Worm (Caenorhabditis elegans) whole organism, early embryonic: ENCODE results near the gene ssr-2.

Experiments
- B0310.2 ChIP-seq: sonication (generic microtip); optimal IDR thresholded peaks from 2 replicates; lab custom pipeline; 2016; ENCODE audit warnings: mild to moderate bottlenecking, missing genetic modification characterization, missing compliant biosample characterization
- F13C5.2 ChIP-seq: sonication (generic microtip); optimal IDR thresholded peaks from 2 replicates; lab custom pipeline; 2017; ENCODE audit warnings: mild to moderate bottlenecking, missing genetic modification characterization, inconsistent platforms, missing compliant biosample characterization
- aly-1 ChIP-seq: sonication (generic microtip); optimal IDR thresholded peaks from 2 replicates; lab custom pipeline; 2016; ENCODE audit warnings: missing genetic modification characterization, missing compliant biosample characterization
- ama-1 ChIP-seq: fragments of 150-350 bp; optimal IDR thresholded peaks from 2 replicates; lab custom pipeline; 2014
- ceh-13 ChIP-seq: fragments of 200-800 bp; sonication (Bioruptor generic); optimal IDR thresholded peaks from 2 replicates; lab custom pipeline; 2018; ENCODE audit warnings: mild to moderate bottlenecking, missing genetic modification characterization, missing compliant biosample characterization
- ceh-36 ChIP-seq: sonication (generic microtip); optimal IDR thresholded peaks from 2 replicates; lab custom pipeline; 2016; ENCODE audit warnings: missing genetic modification characterization, inconsistent platforms, missing compliant biosample characterization
- ets-7 ChIP-seq: sonication (generic microtip); optimal IDR thresholded peaks from 2 replicates; lab custom pipeline; 2016; ENCODE audit warnings: missing genotype, missing genetic modification characterization, missing compliant biosample characterization
- flt-1 ChIP-seq: fragments of 200-800 bp; sonication (Bioruptor generic); IDR thresholded peaks from 2 replicates; pipeline ENCODE4 v1.3.6; 2022; ENCODE audit warnings: missing genetic modification characterization, missing compliant biosample characterization
- hmbx-1 ChIP-seq: sonication (generic microtip); optimal IDR thresholded peaks from 2 replicates; lab custom pipeline; 2016; ENCODE audit warnings: mild to moderate bottlenecking, missing genetic modification characterization, missing compliant biosample characterization
- hmg-4 ChIP-seq: fragments of 200-800 bp; sonication (Bioruptor generic); optimal IDR thresholded peaks from 2 replicates; lab custom pipeline; 2018; ENCODE audit warnings: mild to moderate bottlenecking, missing genetic modification characterization, missing compliant biosample characterization
- hnd-1 ChIP-seq: sonication (generic microtip); optimal IDR thresholded peaks from 2 replicates; lab custom pipeline; 2016; ENCODE audit warnings: missing genetic modification characterization, missing compliant biosample characterization
- pes-1 ChIP-seq: fragments of 200-800 bp; sonication (Bioruptor generic); IDR thresholded peaks from 2 replicates; pipeline ENCODE4 v1.3.6; 2022; ENCODE audit warnings: missing genetic modification reagents, missing genetic modification characterization, missing compliant biosample characterization
- scrt-1 ChIP-seq: fragments of 200-800 bp; sonication (Bioruptor generic); IDR thresholded peaks from 2 replicates; pipeline ENCODE4 v1.3.6; 2022; ENCODE audit warnings: missing genetic modification characterization, missing compliant biosample characterization
- sea-1 ChIP-seq: fragments of 200-800 bp; sonication (Bioruptor generic); conservative IDR thresholded peaks from 2 replicates; pipeline ENCODE4 v1.3.6; 2022; ENCODE audit warnings: missing genetic modification characterization, missing compliant biosample characterization
- tbx-11 ChIP-seq: fragments of 200-800 bp; sonication (Bioruptor generic); IDR thresholded peaks from 2 replicates; pipeline ENCODE4 v1.3.6; 2022; ENCODE audit warnings: missing genetic modification characterization, missing compliant biosample characterization
- tbx-37 ChIP-seq: fragments of 200-800 bp; sonication (Bioruptor generic); conservative IDR thresholded peaks from 2 replicates; pipeline ENCODE4 v1.3.6; 2022; ENCODE audit warnings: missing genetic modification reagents, missing genetic modification characterization, missing compliant biosample characterization
- tra-4 ChIP-seq: sonication (generic microtip); optimal IDR thresholded peaks from 2 replicates; lab custom pipeline; 2017; ENCODE audit warnings: missing genetic modification characterization, missing compliant biosample characterization

ssr-2 gene

ce11 chrX:2809611-2810010 lies 17.9 kb downstream of the ssr-2 start, which contains the start of gene C14A11.9:
TSS of gene C14A11.9 (minus strand) at chrX:2809637.
- TF ChIP-seq ets-7 (tag; lab: Kevin White, UChicago): no peak
- TF ChIP-seq tbx-11 (GFP tag; lab: Robert Waterston, UW): peak; percentile 66
- TF ChIP-seq ama-1: no peak
- TF ChIP-seq hnd-1 (tag; lab: Kevin White, UChicago): peak; percentile 36
- TF ChIP-seq hmg-4: peak; percentile 85
- peak; percentile 82 for TF ChIP-seq F13C5.2 (tag; lab: Kevin White, UChicago)
- peak; percentile 30; the same call in 1 of the 2 replicates for TF ChIP-seq scrt-1 (GFP tag; lab: Robert Waterston, UW)
- TF ChIP-seq B0310.2 (tag; lab: Kevin White, UChicago): no peak
- no peak for TF ChIP-seq hmbx-1 (tag; lab: Kevin White, UChicago)
- TF ChIP-seq pes-1 (GFP tag; lab: Robert Waterston, UW): peak; percentile 64; the same call in 1 of the 2 replicates
- no peak for TF ChIP-seq ceh-36 (tag; lab: Kevin White, UChicago)
- peak; percentile 60 for TF ChIP-seq flt-1 (GFP tag; lab: Robert Waterston, UW)
- no peak for TF ChIP-seq aly-1 (tag; lab: Kevin White, UChicago)
- 0 out of 2 replicates have a peak, but pooled peaks have one; percentile 31 for TF ChIP-seq sea-1 (GFP tag; lab: Robert Waterston, UW)
- no peak for TF ChIP-seq tra-4
- no peak for TF ChIP-seq ceh-13
- TF ChIP-seq tbx-37 (GFP tag; lab: Robert Waterston, UW): peak; percentile 26; the same call in 1 of the 2 replicates

DNA sequence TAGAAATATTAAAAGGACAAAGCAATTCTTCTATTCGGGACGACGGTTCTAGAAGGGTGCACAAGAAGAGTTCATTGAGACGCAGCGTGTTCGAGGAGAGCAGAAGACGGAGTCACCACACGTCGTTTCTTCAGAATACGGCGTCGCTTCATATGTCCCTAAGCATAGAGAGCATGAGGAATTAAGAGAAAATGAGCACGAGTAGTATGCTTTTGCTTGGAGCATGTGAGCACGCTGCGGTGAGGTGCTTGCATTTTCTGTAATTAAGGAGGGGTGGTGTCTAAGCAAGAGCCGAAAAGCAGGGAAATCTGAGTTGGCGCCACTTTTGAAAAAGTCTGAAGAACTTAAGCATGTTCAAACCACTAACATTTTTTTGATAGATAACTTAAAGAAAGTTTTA lies 20.2 kb downstream of the ssr-2 start, which contains the start of gene C14A11.5:
Gene C14A11.5, minus strand, starts transcription at position 139 of the 400 bp plus-strand sequence.
- TF ChIP-seq hnd-1 (tag; lab: Kevin White, UChicago) (no peak), F13C5.2 (tag; lab: Kevin White, UChicago) (no peak), B0310.2 (tag; lab: Kevin White, UChicago) (no peak), sea-1 (GFP tag; lab: Robert Waterston, UW) (no peak), tbx-37 (GFP tag; lab: Robert Waterston, UW) (no peak), ceh-36 (tag; lab: Kevin White, UChicago) (no peak), scrt-1 (GFP tag; lab: Robert Waterston, UW) (no peak), pes-1 (GFP tag; lab: Robert Waterston, UW) (no peak), ceh-13 (no peak)

DNA sequence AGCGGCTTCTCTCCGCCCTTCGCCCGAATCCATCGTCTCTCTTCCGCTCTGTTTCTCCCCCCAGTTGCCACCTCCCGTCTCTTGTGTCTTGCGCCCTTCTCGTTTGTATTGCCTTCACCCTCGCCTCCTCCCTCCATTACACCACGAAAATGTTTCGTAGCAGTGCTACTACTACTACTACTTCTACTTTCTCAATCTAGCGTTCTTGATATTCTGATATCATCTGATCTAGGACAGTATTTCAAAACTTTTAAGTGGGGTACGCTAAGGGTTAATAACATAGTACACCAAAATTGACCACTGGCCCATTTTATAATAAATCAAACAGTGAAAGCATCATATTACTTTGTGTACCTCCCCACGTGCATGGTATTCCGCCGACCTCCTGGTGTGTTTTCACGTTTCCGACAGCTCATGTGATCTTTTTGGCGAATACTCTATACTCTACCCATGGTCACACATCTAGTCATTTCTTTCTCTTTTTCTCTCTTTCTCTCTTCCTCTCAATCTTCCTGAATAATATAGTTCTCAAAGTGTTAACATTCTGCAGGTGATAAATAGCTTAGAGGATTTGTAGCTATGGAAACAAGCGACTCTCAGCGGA lies 24.9 kb downstream of the ssr-2 start, which contains the start of gene C14A11.2:
Gene C14A11.2, plus strand, starts transcription at position 551 of the 604 bp plus-strand sequence.
- TF ChIP-seq ets-7 (tag; lab: Kevin White, UChicago): no peak
- no peak for TF ChIP-seq hmbx-1 (tag; lab: Kevin White, UChicago)
- TF ChIP-seq tbx-37 (GFP tag; lab: Robert Waterston, UW): no peak
- no peak for TF ChIP-seq hmg-4
- TF ChIP-seq tra-4: no peak
- TF ChIP-seq tbx-11 (GFP tag; lab: Robert Waterston, UW): no peak
- no peak for TF ChIP-seq scrt-1 (GFP tag; lab: Robert Waterston, UW)
- TF ChIP-seq sea-1 (GFP tag; lab: Robert Waterston, UW): no peak
- TF ChIP-seq aly-1 (tag; lab: Kevin White, UChicago): no peak
- TF ChIP-seq ceh-13: no peak
- no peak for TF ChIP-seq ceh-36 (tag; lab: Kevin White, UChicago)
- TF ChIP-seq hnd-1 (tag; lab: Kevin White, UChicago): no peak
- TF ChIP-seq ama-1: no peak
- TF ChIP-seq flt-1 (GFP tag; lab: Robert Waterston, UW): no peak
- TF ChIP-seq B0310.2 (tag; lab: Kevin White, UChicago): no peak
- no peak for TF ChIP-seq F13C5.2 (tag; lab: Kevin White, UChicago)
- no peak for TF ChIP-seq pes-1 (GFP tag; lab: Robert Waterston, UW)

- peak; percentile 67 for TF ChIP-seq pes-1 (GFP tag; lab: Robert Waterston, UW)
- TF ChIP-seq flt-1 (GFP tag; lab: Robert Waterston, UW): 0 out of 2 replicates have a peak, but pooled peaks have one; percentile 20
- TF ChIP-seq scrt-1 (GFP tag; lab: Robert Waterston, UW): 0 out of 2 replicates have a peak, but pooled peaks have one; percentile 29
- TF ChIP-seq tbx-37 (GFP tag; lab: Robert Waterston, UW): 0 out of 2 replicates have a peak, but pooled peaks have one; percentile 24
Observed at ce11 chrX:2801666-2802065, 25.9 kb downstream of the ssr-2 start.

ce11 chrX:2795054-2795453 lies 32.5 kb downstream of the ssr-2 start:
- TF ChIP-seq hmbx-1 (tag; lab: Kevin White, UChicago) (no peak), flt-1 (GFP tag; lab: Robert Waterston, UW) (no peak), tbx-11 (GFP tag; lab: Robert Waterston, UW) (no peak), ets-7 (tag; lab: Kevin White, UChicago) (no peak), B0310.2 (tag; lab: Kevin White, UChicago) (no peak), hnd-1 (tag; lab: Kevin White, UChicago) (no peak), tbx-37 (GFP tag; lab: Robert Waterston, UW) (no peak), hmg-4 (no peak), aly-1 (tag; lab: Kevin White, UChicago) (no peak)

DNA sequence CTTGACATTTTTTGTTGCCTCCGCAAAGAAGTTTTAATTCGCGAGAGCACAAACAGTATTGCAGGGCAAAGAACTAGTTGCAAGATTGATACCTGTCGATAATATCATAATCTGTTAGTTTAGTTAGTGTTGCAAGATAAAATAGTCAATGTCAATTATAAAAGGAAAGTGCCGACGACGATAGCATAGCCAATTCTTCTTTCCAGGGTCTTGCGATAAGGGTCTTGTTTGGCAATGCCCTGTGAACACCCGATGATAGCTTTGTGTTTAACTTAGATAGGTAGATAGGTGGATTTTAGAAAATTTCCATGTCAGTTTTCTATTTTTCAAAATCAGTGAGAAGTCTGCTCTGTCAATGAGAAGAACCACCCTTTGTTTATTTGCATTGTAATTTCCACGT lies 33.2 kb downstream of the ssr-2 start:
- TF ChIP-seq tra-4 (no peak), ceh-36 (tag; lab: Kevin White, UChicago) (no peak), hnd-1 (tag; lab: Kevin White, UChicago) (no peak), B0310.2 (tag; lab: Kevin White, UChicago) (no peak)

DNA sequence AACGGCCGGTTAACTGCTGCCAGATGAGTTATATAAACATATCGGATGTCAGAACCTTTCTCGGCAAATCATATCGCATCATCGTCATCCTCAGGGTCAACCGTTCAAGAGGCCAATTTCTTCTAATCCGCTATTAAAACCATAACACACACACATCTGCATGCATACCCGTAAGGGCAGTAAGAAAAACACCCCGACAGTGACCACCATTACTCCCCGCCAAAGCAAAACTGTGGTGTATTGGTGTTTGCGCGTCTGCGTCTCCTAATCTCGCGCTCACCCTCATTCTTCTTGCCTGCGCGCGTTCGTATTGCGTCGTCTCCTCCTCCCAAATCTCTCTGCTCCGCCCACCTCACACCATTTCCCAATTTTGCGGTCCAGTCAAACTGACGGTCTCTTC lies 34.0 kb downstream of the ssr-2 start:
- TF ChIP-seq tra-4: no peak
- TF ChIP-seq ceh-36 (tag; lab: Kevin White, UChicago): peak; percentile 62
- TF ChIP-seq ama-1: no peak
- TF ChIP-seq sea-1 (GFP tag; lab: Robert Waterston, UW): no peak
- TF ChIP-seq ets-7 (tag; lab: Kevin White, UChicago): no peak
- no peak for TF ChIP-seq aly-1 (tag; lab: Kevin White, UChicago)
- TF ChIP-seq F13C5.2 (tag; lab: Kevin White, UChicago): no peak
- no peak for TF ChIP-seq flt-1 (GFP tag; lab: Robert Waterston, UW)
- TF ChIP-seq scrt-1 (GFP tag; lab: Robert Waterston, UW): 0 out of 2 replicates have a peak, but pooled peaks have one; percentile 25
- TF ChIP-seq tbx-37 (GFP tag; lab: Robert Waterston, UW): no peak; the same call in 1 of the 2 replicates
- no peak for TF ChIP-seq hnd-1 (tag; lab: Kevin White, UChicago)
- TF ChIP-seq ceh-13: no peak
- TF ChIP-seq pes-1 (GFP tag; lab: Robert Waterston, UW): no peak
- TF ChIP-seq B0310.2 (tag; lab: Kevin White, UChicago): no peak
- TF ChIP-seq hmbx-1 (tag; lab: Kevin White, UChicago): no peak
- TF ChIP-seq hmg-4: peak; percentile 32
